Fruit fly (Drosophila melanogaster) whole organism: ENCODE measurements around the gene CG3552.
A peak's percentile ranks its signal among the peaks of the same experiment; 100 is the strongest.

ENCODE experiments used
- CG8478 ChIP-seq: fragments of >200 bp; optimal IDR thresholded peaks from 2 replicates; lab custom pipeline; 2018; ENCODE audit warnings: inconsistent platforms
- Dll ChIP-seq: fragments of >200 bp; optimal IDR thresholded peaks from 2 replicates; lab custom pipeline; 2017
- EcR ChIP-seq, 2 experiments: fragments of >200 bp; optimal IDR thresholded peaks; 2 replicates each; lab custom pipeline; 2017; ENCODE audit warnings: missing biosample characterization in 2 of 2, missing genetic modification characterization in 2 of 2, missing genetic modification reagents in 2 of 2
- pan ChIP-seq: fragments of >200 bp; optimal IDR thresholded peaks from 2 replicates; lab custom pipeline; 2017
- psq ChIP-seq: fragments of >200 bp; optimal IDR thresholded peaks from 2 replicates; lab custom pipeline; 2017
- usp ChIP-seq: fragments of >200 bp; optimal IDR thresholded peaks from 2 replicates; lab custom pipeline; 2017; ENCODE audit warnings: missing biosample characterization, missing genetic modification characterization, mixed read lengths

Gene CG3552

dm6 chr3L:9502856-9503255, 46.7 kb downstream of the CG3552 start:
- TF ChIP-seq pan (lab: Kevin White, UChicago) (no peak), CG8478 (lab: Kevin White, UChicago) (no peak), Dll (lab: Kevin White, UChicago) (no peak), psq (lab: Kevin White, UChicago) (no peak), EcR (GFP tag; optimal IDR thresholded peaks at IDR 0.05; lab: Kevin White, UChicago) (no peak), usp (GFP tag; lab: Kevin White, UChicago) (no peak)

- TF ChIP-seq usp (GFP tag; lab: Kevin White, UChicago) (no peak), CG8478 (lab: Kevin White, UChicago) (no peak), psq (lab: Kevin White, UChicago) (no peak)
These were observed 47.6 kb downstream of the CG3552 start for dm6 chr3L:9503552-9504317.

dm6 chr3L:9504530-9504929, 48.4 kb downstream of the CG3552 start:
- TF ChIP-seq pan (lab: Kevin White, UChicago) (no peak), psq (lab: Kevin White, UChicago) (no peak), Dll (lab: Kevin White, UChicago) (no peak), CG8478 (lab: Kevin White, UChicago) (no peak), EcR (GFP tag; optimal IDR thresholded peaks at IDR 0.05; lab: Kevin White, UChicago) (no peak), usp (GFP tag; lab: Kevin White, UChicago) (no peak)

dm6 chr3L:9505007-9505712, 49.0 kb downstream of the CG3552 start, which contains the start of gene path:
path (minus strand) TSS chr3L:9505328.
- TF ChIP-seq EcR (GFP tag; optimal IDR thresholded peaks at IDR 0.05; lab: Kevin White, UChicago) (no peak), CG8478 (lab: Kevin White, UChicago) (no peak), pan (lab: Kevin White, UChicago) (no peak), usp (GFP tag; lab: Kevin White, UChicago) (no peak), Dll (lab: Kevin White, UChicago) (no peak)

dm6 chr3L:9505713-9506062, 49.6 kb downstream of the CG3552 start:
- no peak for TF ChIP-seq psq (lab: Kevin White, UChicago)
- no peak for TF ChIP-seq Dll (lab: Kevin White, UChicago)
- no peak for TF ChIP-seq CG8478 (lab: Kevin White, UChicago)
- TF ChIP-seq EcR (GFP tag; optimal IDR thresholded peaks at IDR 0.05; lab: Kevin White, UChicago) = peak; percentile 49 to 61

dm6 chr3L:9506421-9506820, 50.3 kb downstream of the CG3552 start:
- TF ChIP-seq psq (lab: Kevin White, UChicago) (no peak), EcR (GFP tag; optimal IDR thresholded peaks at IDR 0.05; lab: Kevin White, UChicago) (no peak), pan (lab: Kevin White, UChicago) (no peak), usp (GFP tag; lab: Kevin White, UChicago) (no peak), Dll (lab: Kevin White, UChicago) (no peak), CG8478 (lab: Kevin White, UChicago) (no peak)

- TF ChIP-seq pan (lab: Kevin White, UChicago) = peak; percentile 75
- TF ChIP-seq Dll (lab: Kevin White, UChicago) = no peak
- TF ChIP-seq psq (lab: Kevin White, UChicago) = no peak
- TF ChIP-seq usp (GFP tag; lab: Kevin White, UChicago) = no peak
- TF ChIP-seq EcR (GFP tag; optimal IDR thresholded peaks at IDR 0.05; lab: Kevin White, UChicago) = no peak
- TF ChIP-seq CG8478 (lab: Kevin White, UChicago) = no peak
These were observed 52.5 kb downstream of the CG3552 start for dm6 chr3L:9508653-9509036.
